Fruit fly (Drosophila melanogaster) whole organism, embryonic: ENCODE results near the gene Ask1.
A peak's percentile ranks its signal among the peaks of the same experiment; 100 is the strongest.

ENCODE experiments used
- Ada2b ChIP-seq: fragments of 200-800 bp; sonication (Bioruptor generic); IDR thresholded peaks from 2 replicates; pipeline ENCODE4 v1.3.6; 2022; ENCODE audit warnings: missing biosample characterization, missing genetic modification characterization
- B-H1 ChIP-seq: fragments of 200-800 bp; sonication (Bioruptor generic); IDR thresholded peaks from 3 replicates; pipeline ENCODE4 v1.3.6; 2022; ENCODE audit warnings: missing biosample characterization, missing genetic modification characterization
- CG10321 ChIP-seq: fragments of 200-800 bp; sonication (Bioruptor generic); IDR thresholded peaks from 2 replicates; pipeline ENCODE4 v1.3.6; 2022; ENCODE audit warnings: missing biosample characterization, missing genetic modification characterization
- CG11456 ChIP-seq: fragments of 200-800 bp; sonication (Bioruptor generic); IDR thresholded peaks from 3 replicates; pipeline ENCODE4 v1.3.6; 2022; ENCODE audit warnings: missing biosample characterization, missing genetic modification characterization
- CG12769 ChIP-seq: fragments of 200-800 bp; sonication (Bioruptor generic); optimal IDR thresholded peaks from 2 replicates; lab custom pipeline; 2019; ENCODE audit warnings: missing biosample characterization, mild to moderate bottlenecking, missing genetic modification characterization, moderate library complexity
- CG1603 ChIP-seq: fragments of 200-800 bp; sonication (Bioruptor generic); optimal IDR thresholded peaks from 2 replicates; lab custom pipeline; 2019; ENCODE audit warnings: missing biosample characterization, mild to moderate bottlenecking, missing genetic modification characterization, moderate library complexity
- CG17568 ChIP-seq: fragments of 200-800 bp; sonication (Bioruptor generic); optimal IDR thresholded peaks from 2 replicates; lab custom pipeline; 2018; ENCODE audit warnings: missing biosample characterization, mild to moderate bottlenecking, missing genetic modification characterization, moderate library complexity
- CG17612 ChIP-seq: fragments of 200-800 bp; sonication (Bioruptor generic); IDR thresholded peaks from 2 replicates; pipeline ENCODE4 v1.3.6; 2022; ENCODE audit warnings: missing biosample characterization, missing genetic modification characterization
- CG17802 ChIP-seq: fragments of 200-800 bp; sonication (Bioruptor generic); optimal IDR thresholded peaks from 2 replicates; lab custom pipeline; 2018; ENCODE audit warnings: missing biosample characterization, mild to moderate bottlenecking, missing genetic modification characterization, moderate library complexity
- CG1832 ChIP-seq: fragments of 200-800 bp; sonication (Bioruptor generic); optimal IDR thresholded peaks from 2 replicates; lab custom pipeline; 2017; ENCODE audit warnings: missing biosample characterization, mild to moderate bottlenecking, missing genetic modification characterization, inconsistent platforms
- CG30020 ChIP-seq: fragments of 200-800 bp; optimal IDR thresholded peaks from 2 replicates; lab custom pipeline; 2019; ENCODE audit warnings: missing biosample characterization, mild to moderate bottlenecking, missing genetic modification characterization, moderate library complexity
- CG4424 ChIP-seq: fragments of 200-800 bp; sonication (Bioruptor generic); optimal IDR thresholded peaks from 3 replicates; lab custom pipeline; 2016; ENCODE audit warnings: missing biosample characterization, missing genetic modification characterization
- CG5180 ChIP-seq: fragments of 200-800 bp; sonication (Bioruptor generic); optimal IDR thresholded peaks from 3 replicates; lab custom pipeline; 2017; ENCODE audit warnings: missing biosample characterization, missing genetic modification characterization, mild to moderate bottlenecking, moderate library complexity, missing genetic modification reagents
- CG5245 ChIP-seq: fragments of 200-800 bp; sonication (Bioruptor generic); optimal IDR thresholded peaks from 3 replicates; lab custom pipeline; 2016; ENCODE audit warnings: missing biosample characterization, missing genetic modification characterization
- CG6683 ChIP-seq: fragments of 200-800 bp; sonication (Bioruptor generic); optimal IDR thresholded peaks from 2 replicates; lab custom pipeline; 2017; ENCODE audit warnings: missing biosample characterization, mild to moderate bottlenecking, missing genetic modification characterization, missing genetic modification reagents
- CG7271 ChIP-seq: fragments of 200-800 bp; sonication (Bioruptor generic); optimal IDR thresholded peaks from 2 replicates; lab custom pipeline; 2018; ENCODE audit warnings: missing biosample characterization, mild to moderate bottlenecking, missing genetic modification characterization, moderate library complexity
- CG7372 ChIP-seq: fragments of 200-800 bp; sonication (Bioruptor generic); IDR thresholded peaks from 2 replicates; pipeline ENCODE4 v1.3.6; 2022; ENCODE audit warnings: missing biosample characterization, missing genetic modification characterization
- CG7839 ChIP-seq: fragments of 200-800 bp; sonication (Bioruptor generic); optimal IDR thresholded peaks from 3 replicates; lab custom pipeline; 2018; ENCODE audit warnings: missing biosample characterization, mild to moderate bottlenecking, missing genetic modification characterization, moderate library complexity
- CG8089 ChIP-seq: fragments of 200-800 bp; sonication (Bioruptor generic); optimal IDR thresholded peaks from 3 replicates; lab custom pipeline; 2016; ENCODE audit warnings: missing biosample characterization, missing genetic modification characterization
- CG8478 ChIP-seq: fragments of >200 bp; optimal IDR thresholded peaks from 2 replicates; lab custom pipeline; 2018
- Dip2 ChIP-seq: fragments of 200-800 bp; sonication (Bioruptor generic); IDR thresholded peaks from 2 replicates; pipeline ENCODE4 v1.3.6; 2022; ENCODE audit warnings: missing biosample characterization, missing genetic modification characterization
- Fer3 ChIP-seq: fragments of 200-800 bp; sonication (Bioruptor generic); optimal IDR thresholded peaks from 2 replicates; lab custom pipeline; 2018; ENCODE audit warnings: missing biosample characterization, mild to moderate bottlenecking, missing genetic modification characterization, moderate library complexity
- Gsc ChIP-seq: fragments of 200-800 bp; sonication (Bioruptor generic); IDR thresholded peaks from 2 replicates; pipeline ENCODE4 v1.3.6; 2022; ENCODE audit warnings: missing biosample characterization, missing genetic modification characterization
- Hr51 ChIP-seq, 2 experiments: fragments of 200-800 bp; sonication (Bioruptor generic); optimal IDR thresholded peaks; 2 replicates in 1 of 2; 3 replicates in 1 of 2; lab custom pipeline; 2016 to 2018; ENCODE audit warnings: missing biosample characterization in 2 of 2, missing genetic modification characterization in 2 of 2, mild to moderate bottlenecking in 1 of 2, moderate library complexity in 1 of 2
- Lhr ChIP-seq: fragments of 200-800 bp; sonication (Bioruptor generic); optimal IDR thresholded peaks from 3 replicates; lab custom pipeline; 2017; ENCODE audit warnings: mild to moderate bottlenecking, missing biosample characterization, missing genetic modification reagents, missing genetic modification characterization
- Max ChIP-seq: fragments of 200-800 bp; sonication (Bioruptor generic); optimal IDR thresholded peaks from 2 replicates; lab custom pipeline; 2016; ENCODE audit warnings: missing biosample characterization, mild to moderate bottlenecking, missing genetic modification characterization
- NK7.1 ChIP-seq: fragments of 200-800 bp; sonication (Bioruptor generic); optimal IDR thresholded peaks from 3 replicates; lab custom pipeline; 2016; ENCODE audit warnings: missing biosample characterization, missing genetic modification characterization
- Nf-YC ChIP-seq: fragments of 200-800 bp; optimal IDR thresholded peaks from 3 replicates; lab custom pipeline; 2019; ENCODE audit warnings: missing biosample characterization, mild to moderate bottlenecking, missing genetic modification characterization, moderate library complexity
- Rx ChIP-seq: fragments of 200-800 bp; sonication (Bioruptor generic); IDR thresholded peaks from 2 replicates; pipeline ENCODE4 v1.3.6; 2022; ENCODE audit warnings: missing biosample characterization, missing genetic modification characterization
- Sry-δ ChIP-seq: fragments of 200-800 bp; sonication (Bioruptor generic); optimal IDR thresholded peaks from 2 replicates; lab custom pipeline; 2016; ENCODE audit warnings: missing biosample characterization, missing genetic modification characterization
- Ssrp ChIP-seq: fragments of 200-800 bp; sonication (Bioruptor generic); optimal IDR thresholded peaks from 2 replicates; lab custom pipeline; 2018; ENCODE audit warnings: missing biosample characterization, mild to moderate bottlenecking, missing genetic modification characterization, moderate library complexity
- Xrp1 ChIP-seq: fragments of 200-800 bp; sonication (Bioruptor generic); IDR thresholded peaks from 2 replicates; pipeline ENCODE4 v1.3.6; 2022; ENCODE audit warnings: missing biosample characterization, missing genetic modification characterization
- amos ChIP-seq: fragments of 200-800 bp; sonication (Bioruptor generic); IDR thresholded peaks from 2 replicates; pipeline ENCODE4 v1.3.6; 2022; ENCODE audit warnings: missing biosample characterization, missing genetic modification characterization; ENCODE audit not compliant: partially characterized antibody
- ara ChIP-seq: fragments of 200-800 bp; sonication (Bioruptor generic); IDR thresholded peaks from 2 replicates; pipeline ENCODE4 v1.3.6; 2022; ENCODE audit warnings: missing biosample characterization, missing genetic modification characterization
- ase ChIP-seq: fragments of 200-800 bp; sonication (Bioruptor generic); IDR thresholded peaks from 3 replicates; pipeline ENCODE4 v1.3.6; 2022; ENCODE audit warnings: missing biosample characterization, missing genetic modification characterization
- cato ChIP-seq: fragments of 200-800 bp; sonication (Bioruptor generic); optimal IDR thresholded peaks from 2 replicates; lab custom pipeline; 2016; ENCODE audit warnings: missing biosample characterization, missing genetic modification characterization, borderline replicate concordance
- chm ChIP-seq: fragments of 200-800 bp; sonication (Bioruptor generic); IDR thresholded peaks from 2 replicates; pipeline ENCODE4 v1.3.6; 2022; ENCODE audit warnings: missing biosample characterization, missing genetic modification characterization
- gcm ChIP-seq: fragments of 200-800 bp; sonication (Bioruptor generic); optimal IDR thresholded peaks from 2 replicates; lab custom pipeline; 2019; ENCODE audit warnings: missing biosample characterization, mild to moderate bottlenecking, missing genetic modification characterization, moderate library complexity
- hbn ChIP-seq: fragments of 200-800 bp; sonication (Bioruptor generic); IDR thresholded peaks from 2 replicates; pipeline ENCODE4 v1.3.6; 2022; ENCODE audit warnings: missing biosample characterization, missing genetic modification characterization; ENCODE audit not compliant: partially characterized antibody
- kah ChIP-seq: fragments of 200-800 bp; sonication (Bioruptor generic); optimal IDR thresholded peaks from 2 replicates; lab custom pipeline; 2018; ENCODE audit warnings: missing biosample characterization, mild to moderate bottlenecking, missing genetic modification characterization
- kay ChIP-seq: fragments of 200-800 bp; sonication (Bioruptor generic); optimal IDR thresholded peaks from 2 replicates; lab custom pipeline; 2016; ENCODE audit warnings: missing biosample characterization, missing genetic modification characterization
- klu ChIP-seq: fragments of 200-800 bp; sonication (Bioruptor generic); IDR thresholded peaks from 2 replicates; pipeline ENCODE4 v1.3.6; 2022; ENCODE audit warnings: missing biosample characterization, missing genetic modification characterization
- nau ChIP-seq: fragments of 200-800 bp; sonication (Bioruptor generic); optimal IDR thresholded peaks from 3 replicates; lab custom pipeline; 2017; ENCODE audit warnings: missing biosample characterization, mild to moderate bottlenecking, missing genetic modification characterization, missing genetic modification reagents
- pros ChIP-seq: fragments of 200-800 bp; sonication (Bioruptor generic); optimal IDR thresholded peaks from 3 replicates; lab custom pipeline; 2019; ENCODE audit warnings: missing biosample characterization, mild to moderate bottlenecking, missing genetic modification characterization, moderate library complexity
- pzg ChIP-seq: fragments of 200-800 bp; sonication (Bioruptor generic); optimal IDR thresholded peaks from 3 replicates; lab custom pipeline; 2018; ENCODE audit warnings: missing biosample characterization, mild to moderate bottlenecking, missing genetic modification characterization, moderate library complexity
- seq ChIP-seq: fragments of 200-800 bp; sonication (Bioruptor generic); IDR thresholded peaks from 2 replicates; pipeline ENCODE4 v1.3.6; 2022; ENCODE audit warnings: missing biosample characterization, missing genetic modification characterization
- ssp ChIP-seq: fragments of 200-800 bp; sonication (Bioruptor generic); IDR thresholded peaks from 2 replicates; pipeline ENCODE4 v1.3.6; 2022; ENCODE audit warnings: missing biosample characterization, missing genetic modification characterization
- twi ChIP-seq: fragments of 200-800 bp; optimal IDR thresholded peaks from 2 replicates; lab custom pipeline; 2019; ENCODE audit warnings: missing biosample characterization, mild to moderate bottlenecking, missing genetic modification characterization, moderate library complexity
- usp ChIP-seq: fragments of >200 bp; optimal IDR thresholded peaks from 2 replicates; lab custom pipeline; 2017; ENCODE audit warnings: missing biosample characterization, missing genetic modification characterization

Gene Ask1

DNA sequence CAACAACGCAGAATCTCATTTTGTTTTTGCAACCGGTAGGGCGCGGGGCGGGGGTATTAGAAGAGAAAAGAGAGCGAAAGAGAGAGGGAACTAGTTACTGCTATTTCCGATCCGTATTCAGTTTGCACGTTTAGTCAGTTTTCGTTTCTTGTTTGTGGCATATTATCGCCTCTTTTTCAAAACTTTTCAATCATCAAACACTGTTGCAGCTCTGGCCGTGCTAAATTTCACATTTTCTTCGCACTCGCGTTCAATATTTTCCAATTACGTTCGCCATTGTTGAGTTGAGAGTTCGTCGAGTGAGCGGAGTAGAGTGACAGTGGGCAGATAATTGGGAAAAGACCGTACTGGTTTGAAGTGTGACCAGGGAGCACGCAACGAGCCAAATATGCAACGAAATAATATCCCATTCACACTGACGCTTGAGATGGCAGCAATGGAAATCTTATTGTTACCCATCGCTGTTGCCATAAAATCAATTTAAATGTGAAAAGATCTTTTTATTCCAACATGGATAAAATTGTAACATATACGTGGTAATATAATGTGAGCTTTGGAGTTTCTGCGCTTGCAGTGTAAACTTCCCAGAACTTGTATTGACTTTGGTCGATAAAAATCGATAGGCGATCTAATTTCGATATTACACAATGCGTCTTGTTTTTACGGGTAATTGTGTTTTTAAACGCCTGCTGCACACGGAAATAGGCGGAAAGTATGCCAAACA is 18.4 kb upstream of the Ask1 start, which contains the start of the genes Ire1 and Mrm2 (continued):
- TF ChIP-seq hbn (GFP tag; lab: Robert Waterston, UW), result peak; percentile 53; the same call in 1 of the 2 replicates
- peak; percentile 85 for TF ChIP-seq CG12769
- TF ChIP-seq Xrp1, result peak; percentile 64; the same call in 1 of the 2 replicates
- TF ChIP-seq Sry-δ, result peak; percentile 91
- TF ChIP-seq Fer3 (tag; lab: Kevin White, UChicago), result peak; percentile 70
- peak; percentile 77 for TF ChIP-seq Ssrp (tag; lab: Kevin White, UChicago)
- TF ChIP-seq B-H1 (GFP tag; lab: Robert Waterston, UW), result 0 out of 3 replicates have a peak, but pooled peaks have one; percentile 38
- TF ChIP-seq CG1603, result peak; percentile 94
- TF ChIP-seq nau (GFP tag; lab: Kevin White, UChicago), result no peak
- peak; percentile 58; the same call in 1 of the 2 replicates for TF ChIP-seq Gsc (GFP tag; lab: Robert Waterston, UW)
- no peak for TF ChIP-seq CG6683 (GFP tag; lab: Kevin White, UChicago)
- peak; percentile 29; the same call in 1 of the 2 replicates for TF ChIP-seq seq (GFP tag; lab: Robert Waterston, UW)
- TF ChIP-seq gcm (GFP tag; lab: Kevin White, UChicago), result peak; percentile 17
- peak; percentile 81 for TF ChIP-seq CG7372 (GFP tag; lab: Robert Waterston, UW)
- no peak for TF ChIP-seq Dip2 (GFP tag; lab: Robert Waterston, UW)
- TF ChIP-seq pzg (GFP tag; lab: Kevin White, UChicago), result peak; percentile 95
- TF ChIP-seq CG7271, result peak; percentile 33
- TF ChIP-seq Max, result peak; percentile 63
- TF ChIP-seq CG5180, result no peak
- peak; percentile 82 for TF ChIP-seq CG7839
- TF ChIP-seq ara, result peak; percentile 65; the same call in 1 of the 2 replicates
- TF ChIP-seq CG5245, result peak; percentile 60
- peak; percentile 38 for TF ChIP-seq kah (GFP tag; lab: Kevin White, UChicago)
- peak; percentile 71 for TF ChIP-seq Nf-YC (tag; lab: Kevin White, UChicago)
- peak; percentile 72 to 78 for TF ChIP-seq Hr51 (GFP tag; optimal IDR thresholded peaks at IDR 0.05; lab: Kevin White, UChicago)
- peak; percentile 60 for TF ChIP-seq kay (GFP tag; lab: Kevin White, UChicago)
- TF ChIP-seq CG10321 (GFP tag; lab: Robert Waterston, UW), result no peak
- TF ChIP-seq CG1832, result no peak
- TF ChIP-seq CG30020 (tag; lab: Kevin White, UChicago), result peak; percentile 97
- peak; percentile 57; the same call in 1 of the 2 replicates for TF ChIP-seq chm (GFP tag; lab: Robert Waterston, UW)
- peak; percentile 59; the same call in 1 of the 3 replicates for TF ChIP-seq ase (GFP tag; lab: Robert Waterston, UW)
- TF ChIP-seq CG17612 (GFP tag; lab: Robert Waterston, UW), result peak; percentile 71
- TF ChIP-seq cato (GFP tag; lab: Kevin White, UChicago), result peak; percentile 49
- TF ChIP-seq Ada2b (GFP tag; lab: Robert Waterston, UW), result peak; percentile 75
- TF ChIP-seq klu, result peak; percentile 74
- peak; percentile 61 for TF ChIP-seq CG8089 (GFP tag; lab: Kevin White, UChicago)
- peak; percentile 76 for TF ChIP-seq CG4424 (GFP tag; lab: Kevin White, UChicago)
- no peak for TF ChIP-seq pros (GFP tag; lab: Kevin White, UChicago)
- peak; percentile 62 for TF ChIP-seq NK7.1 (GFP tag; lab: Kevin White, UChicago)
- peak; percentile 100 for TF ChIP-seq ssp (GFP tag; lab: Robert Waterston, UW)
- peak; percentile 94 for TF ChIP-seq CG17802 (tag; lab: Kevin White, UChicago)
- TF ChIP-seq CG8478, result no peak
- TF ChIP-seq amos, result peak; percentile 59
- TF ChIP-seq CG17568 (GFP tag; lab: Kevin White, UChicago), result no peak
- TF ChIP-seq Lhr (GFP tag; lab: Kevin White, UChicago), result peak; percentile 89
- TF ChIP-seq usp (GFP tag; lab: Kevin White, UChicago), result no peak
- peak; percentile 71 for TF ChIP-seq twi
- peak; percentile 84 for TF ChIP-seq Rx (GFP tag; lab: Robert Waterston, UW)
- peak; percentile 89 for TF ChIP-seq CG11456
